Fruit fly (Drosophila melanogaster) whole organism, adult: ENCODE measurements around the gene Pgant35A.

Experiments used
- CG11617 ChIP-seq: fragments of 200-800 bp; sonication (Bioruptor generic); optimal IDR thresholded peaks from 2 replicates; lab custom pipeline; 2017; ENCODE audit warnings: mild to moderate bottlenecking, missing biosample characterization, missing genetic modification reagents, missing genetic modification characterization
- CG12768 ChIP-seq: fragments of 200-800 bp; sonication (Bioruptor generic); optimal IDR thresholded peaks from 2 replicates; lab custom pipeline; 2017; ENCODE audit warnings: missing biosample characterization, missing genetic modification characterization, mild to moderate bottlenecking, moderate library complexity, missing genetic modification reagents
- CG1620 ChIP-seq: fragments of 200-800 bp; sonication (Bioruptor generic); optimal IDR thresholded peaks from 2 replicates; lab custom pipeline; 2016; ENCODE audit warnings: missing biosample characterization, missing genetic modification characterization
- CG7045 ChIP-seq: fragments of 200-800 bp; sonication (Bioruptor generic); optimal IDR thresholded peaks from 2 replicates; lab custom pipeline; 2017; ENCODE audit warnings: missing biosample characterization, mild to moderate bottlenecking, missing genetic modification characterization
- Clk ChIP-seq: fragments of 200-800 bp; sonication (Bioruptor generic); optimal IDR thresholded peaks from 2 replicates; lab custom pipeline; 2017; ENCODE audit warnings: missing biosample characterization, missing genetic modification characterization
- Crg-1 ChIP-seq: fragments of 200-800 bp; sonication (Bioruptor generic); optimal IDR thresholded peaks from 2 replicates; lab custom pipeline; 2016; ENCODE audit warnings: missing biosample characterization, missing genetic modification characterization
- Mnt ChIP-seq: fragments of 200-800 bp; sonication (Bioruptor generic); optimal IDR thresholded peaks from 2 replicates; lab custom pipeline; 2016; ENCODE audit warnings: missing biosample characterization, mild to moderate bottlenecking, missing genetic modification characterization
- bab1 ChIP-seq: fragments of 200-800 bp; sonication (Bioruptor generic); optimal IDR thresholded peaks from 3 replicates; lab custom pipeline; 2019; ENCODE audit warnings: missing biosample characterization, mild to moderate bottlenecking, missing genetic modification characterization, moderate library complexity
- cic ChIP-seq: fragments of 200-800 bp; sonication (Bioruptor generic); optimal IDR thresholded peaks from 2 replicates; lab custom pipeline; 2017; ENCODE audit warnings: missing biosample characterization, mild to moderate bottlenecking, missing genetic modification characterization, moderate library complexity
- cnc ChIP-seq, 2 experiments: fragments of >200 bp; optimal IDR thresholded peaks; 2 replicates each; lab custom pipeline; 2017
- kay ChIP-seq: fragments of 200-800 bp; sonication (Bioruptor generic); peaks from one replicate; lab custom pipeline; 2016; ENCODE audit warnings: missing biosample characterization, missing genetic modification characterization, borderline replicate concordance
- ovo ChIP-seq: fragments of 200-800 bp; sonication (Bioruptor generic); optimal IDR thresholded peaks from 2 replicates; lab custom pipeline; 2016; ENCODE audit warnings: missing biosample characterization, missing genetic modification characterization
- tj ChIP-seq: fragments of 200-800 bp; sonication (Bioruptor generic); optimal IDR thresholded peaks from 3 replicates; lab custom pipeline; 2017; ENCODE audit warnings: missing biosample characterization, mild to moderate bottlenecking, missing genetic modification characterization, moderate library complexity
- toe ChIP-seq: fragments of 200-800 bp; sonication (Bioruptor generic); optimal IDR thresholded peaks from 2 replicates; lab custom pipeline; 2016; ENCODE audit warnings: missing biosample characterization, missing genetic modification characterization

DNA sequence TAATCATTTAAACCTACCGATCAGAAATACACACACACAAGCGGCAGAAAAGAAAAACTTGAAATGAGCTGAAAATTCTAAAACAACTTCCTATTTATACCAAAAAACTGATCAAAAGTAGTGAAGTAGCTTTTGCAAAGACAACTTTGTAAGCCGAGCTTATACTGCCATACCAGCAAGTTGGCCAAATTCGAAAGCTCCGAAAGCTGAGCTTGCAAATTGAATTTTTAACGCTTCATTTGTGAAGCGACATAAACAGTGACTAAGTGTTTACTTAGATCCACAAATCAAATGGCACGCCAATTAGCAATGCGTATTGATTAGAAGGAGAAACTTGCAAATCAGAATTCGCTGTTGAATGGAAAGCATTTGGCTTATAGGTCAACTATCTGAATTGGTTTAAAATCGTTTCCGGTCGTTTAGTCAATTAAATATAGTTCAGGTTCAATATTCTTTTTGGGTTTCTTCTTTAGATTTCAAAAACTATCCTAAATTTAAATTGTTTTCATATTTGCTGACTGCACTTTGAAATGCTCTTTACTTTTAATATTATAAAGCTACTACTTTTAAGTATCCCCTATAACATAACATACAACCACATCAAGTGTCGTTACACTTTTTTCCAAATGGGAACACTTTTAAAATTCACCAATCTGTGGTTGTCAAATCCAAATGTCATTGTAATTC, 7.5 kb upstream of the Pgant35A start, which contains the start of gene CG43052:
- TF ChIP-seq CG7045: no peak
- TF ChIP-seq Mnt (GFP tag; lab: Kevin White, UChicago): no peak
- peak; percentile 21 for TF ChIP-seq kay (GFP tag; lab: Kevin White, UChicago)
- no peak for TF ChIP-seq toe
- no peak for TF ChIP-seq CG12768 (GFP tag; lab: Kevin White, UChicago)
- TF ChIP-seq tj: no peak
- no peak for TF ChIP-seq ovo
- no peak for TF ChIP-seq Crg-1
- TF ChIP-seq cnc (optimal IDR thresholded peaks at IDR 0.05; lab: Kevin White, UChicago): no peak
- TF ChIP-seq Clk (GFP tag; lab: Kevin White, UChicago): no peak
- TF ChIP-seq bab1 (GFP tag; lab: Kevin White, UChicago): no peak
- no peak for TF ChIP-seq CG1620 (GFP tag; lab: Kevin White, UChicago)
- TF ChIP-seq CG11617 (GFP tag; lab: Kevin White, UChicago): no peak
- no peak for TF ChIP-seq cic
